Worm (Caenorhabditis elegans): ENCODE data around the gene F53H4.3.

F53H4.3 gene

ce11 chrX:15884478-15884877, 2.9 kb downstream of the F53H4.3 start:
- no peak for TF ChIP-seq mes-4 (tag; optimal IDR thresholded peaks at IDR 0.05)
- TF ChIP-seq B0261.1 (tag; optimal IDR thresholded peaks at IDR 0.05): no peak
- TF ChIP-seq snpc-1.1 (tag; optimal IDR thresholded peaks at IDR 0.05; ENCODE audit: insufficient read depth): peak; percentile 2
- TF ChIP-seq repo-1 (tag; optimal IDR thresholded peaks at IDR 0.05): no peak
- TF ChIP-seq rcor-1 (GFP tag; IDR thresholded peaks at IDR 0.05): no peak
- no peak for TF ChIP-seq ceh-79 (tag; optimal IDR thresholded peaks at IDR 0.05)
- no peak for TF ChIP-seq snpc-4 (GFP tag; optimal IDR thresholded peaks at IDR 0.05)
- TF ChIP-seq snpc-4 (tag; optimal IDR thresholded peaks at IDR 0.05): peak in 2 of 4 experiments; percentile 67 to 80

- TF ChIP-seq zfh-2 (GFP tag; conservative IDR thresholded peaks at IDR 0.05): peak; percentile 92
- TF ChIP-seq sdz-38 (tag; optimal IDR thresholded peaks at IDR 0.05): no peak
- no peak for TF ChIP-seq hsf-1 (GFP tag; IDR thresholded peaks at IDR 0.05)
- TF ChIP-seq nhr-27 (tag; optimal IDR thresholded peaks at IDR 0.05): no peak
- 0 out of 2 replicates have a peak, but pooled peaks have one; percentile 27 for TF ChIP-seq dox-1 (GFP tag; IDR thresholded peaks at IDR 0.05)
- TF ChIP-seq C06A6.2 (GFP tag; conservative IDR thresholded peaks at IDR 0.05): no peak
- peak; percentile 68; the same call in 1 of the 2 replicates for TF ChIP-seq egrh-3 (GFP tag; IDR thresholded peaks at IDR 0.05)
- TF ChIP-seq F10E7.11 (tag; optimal IDR thresholded peaks at IDR 0.05): no peak
These were observed 6.4 kb downstream of the F53H4.3 start for ce11 chrX:15881027-15881426.

- TF ChIP-seq hmg-20 (GFP tag; IDR thresholded peaks at IDR 0.05) (no peak), zfh-2 (GFP tag; conservative IDR thresholded peaks at IDR 0.05) (peak; percentile 74)
These were observed 8.6 kb downstream of the F53H4.3 start, which contains the start of gene gmeb-2 for ce11 chrX:15878785-15879184. TSS of gene gmeb-2 (plus strand) at chrX:15879085.

- no peak for TF ChIP-seq lin-26 (GFP tag; IDR thresholded peaks at IDR 0.05)
- peak; percentile 70 for TF ChIP-seq zfh-2 (GFP tag; conservative IDR thresholded peaks at IDR 0.05)
- no peak for TF ChIP-seq pha-4 (tag; optimal IDR thresholded peaks at IDR 0.05)
- TF ChIP-seq xnd-1 (tag; optimal IDR thresholded peaks at IDR 0.05): no peak
- TF ChIP-seq attf-6 (GFP tag; IDR thresholded peaks at IDR 0.05): no peak
- no peak for TF ChIP-seq nfya-2 (GFP tag; IDR thresholded peaks at IDR 0.05)
- peak; percentile 37 for TF ChIP-seq ceh-27 (GFP tag; optimal IDR thresholded peaks at IDR 0.05)
- TF ChIP-seq dpff-1 (tag; optimal IDR thresholded peaks at IDR 0.05): no peak
- TF ChIP-seq D2030.7 (GFP tag; IDR thresholded peaks at IDR 0.05): no peak
- no peak for TF ChIP-seq ztf-18 (tag; optimal IDR thresholded peaks at IDR 0.05)
- no peak for TF ChIP-seq ceh-100 (GFP tag; IDR thresholded peaks at IDR 0.05)
- TF ChIP-seq lin-40 (tag; optimal IDR thresholded peaks at IDR 0.05): no peak
- TF ChIP-seq dox-1 (GFP tag; IDR thresholded peaks at IDR 0.05): 0 out of 2 replicates have a peak, but pooled peaks have one; percentile 7
- TF ChIP-seq tbp1 (GFP tag; optimal IDR thresholded peaks at IDR 0.05): no peak
- TF ChIP-seq snpc-3.4 (tag; optimal IDR thresholded peaks at IDR 0.05): no peak
- TF ChIP-seq him-1 (tag; optimal IDR thresholded peaks at IDR 0.05): no peak
- TF ChIP-seq ZK185.1 (tag; optimal IDR thresholded peaks at IDR 0.05; ENCODE audit: poor library complexity, severe bottlenecking): no peak
- no peak for TF ChIP-seq egrh-3 (GFP tag; IDR thresholded peaks at IDR 0.05)
- peak; percentile 2 for TF ChIP-seq chd-7 (tag; optimal IDR thresholded peaks at IDR 0.05)
- no peak for TF ChIP-seq snpc-1.3 (tag; optimal IDR thresholded peaks at IDR 0.05; ENCODE audit: insufficient read depth)
- no peak for TF ChIP-seq atf-7 (tag; optimal IDR thresholded peaks at IDR 0.05)
- TF ChIP-seq attf-3 (GFP tag; conservative IDR thresholded peaks at IDR 0.05): no peak
- TF ChIP-seq ccch-3 (GFP tag; optimal IDR thresholded peaks at IDR 0.05): no peak
- 0 out of 2 replicates have a peak, but pooled peaks have one; percentile 35 for TF ChIP-seq egl-44 (GFP tag; IDR thresholded peaks at IDR 0.05)
- TF ChIP-seq Y56A3A.18 (GFP tag; IDR thresholded peaks at IDR 0.05): no peak
- no peak for TF ChIP-seq nhr-90 (tag; optimal IDR thresholded peaks at IDR 0.05)
- TF ChIP-seq cebp-1 (GFP tag; IDR thresholded peaks at IDR 0.05): no peak
- TF ChIP-seq cebp-1 (tag; optimal IDR thresholded peaks at IDR 0.05): peak; percentile 32
- TF ChIP-seq K12H6.12 (tag; optimal IDR thresholded peaks at IDR 0.05): no peak
- no peak for TF ChIP-seq madf-6 (GFP tag; IDR thresholded peaks at IDR 0.05)
These were observed 10.5 kb downstream of the F53H4.3 start for ce11 chrX:15876936-15877335.

Measured in whole organism, young adult.